Worm (Caenorhabditis elegans) whole organism, L3 larva: Measurements from ENCODE around the gene F11G11.15.
"Not testable (repeated sequence)": the region's sequence is repeated elsewhere in the genome, so short reads cannot be mapped to it uniquely, and the experiment has no call there.

ENCODE experiments used
- R02D3.7 ChIP-seq: fragments of 150-350 bp; optimal IDR thresholded peaks from 2 replicates; lab custom pipeline; 2014; ENCODE audit warnings: missing biosample characterization, missing genetic modification characterization
- ZK546.5 ChIP-seq: sonication (generic microtip); optimal IDR thresholded peaks from 2 replicates; lab custom pipeline; 2017; ENCODE audit warnings: missing biosample characterization, missing genetic modification characterization
- aly-2 ChIP-seq: fragments of 150-350 bp; optimal IDR thresholded peaks from 2 replicates; lab custom pipeline; 2014; ENCODE audit warnings: missing biosample characterization, missing genetic modification characterization
- ceh-16 ChIP-seq: sonication (generic microtip); optimal IDR thresholded peaks from 2 replicates; lab custom pipeline; 2017; ENCODE audit warnings: missing biosample characterization, missing genetic modification characterization
- ceh-28 ChIP-seq: fragments of 150-350 bp; optimal IDR thresholded peaks from 2 replicates; lab custom pipeline; 2014; ENCODE audit warnings: missing biosample characterization, missing genetic modification reagents, missing genetic modification characterization
- ceh-82 ChIP-seq: fragments of 150-350 bp; optimal IDR thresholded peaks from 2 replicates; lab custom pipeline; 2014; ENCODE audit warnings: missing biosample characterization, missing genetic modification characterization
- ceh-9 ChIP-seq: sonication (generic microtip); optimal IDR thresholded peaks from 2 replicates; lab custom pipeline; 2018; ENCODE audit warnings: missing biosample characterization, missing genetic modification characterization
- daf-12 ChIP-seq: fragments of 150-350 bp; optimal IDR thresholded peaks from 2 replicates; lab custom pipeline; 2014; ENCODE audit warnings: missing biosample characterization, missing genetic modification reagents, missing genetic modification characterization
- egl-5 ChIP-seq: fragments of 150-350 bp; optimal IDR thresholded peaks from 2 replicates; lab custom pipeline; 2017; ENCODE audit warnings: missing biosample characterization, missing genetic modification reagents, missing genetic modification characterization, inconsistent platforms
- elt-2 ChIP-seq: sonication (generic microtip); optimal IDR thresholded peaks from 2 replicates; lab custom pipeline; 2016; ENCODE audit warnings: missing genetic modification reagents, mild to moderate bottlenecking, missing genetic modification characterization, missing compliant biosample characterization
- elt-3 ChIP-seq, 3 experiments: fragments of 150-350 bp in 1 of 3; sonication (generic microtip) in 2 of 3; optimal IDR thresholded peaks; 2 replicates in 2 of 3; 4 replicates in 1 of 3; lab custom pipeline; 2014 to 2017; ENCODE audit warnings: missing biosample characterization in 3 of 3, missing genetic modification characterization in 3 of 3
- eor-1 ChIP-seq, 2 experiments: fragments of 150-350 bp; optimal IDR thresholded peaks; 2 replicates each; lab custom pipeline; 2014 to 2018; ENCODE audit warnings: missing biosample characterization in 2 of 2, missing genetic modification characterization in 2 of 2
- fkh-10 ChIP-seq: sonication (generic microtip); optimal IDR thresholded peaks from 2 replicates; lab custom pipeline; 2017; ENCODE audit warnings: missing biosample characterization, missing genetic modification reagents, missing genetic modification characterization
- hmg-11 ChIP-seq: sonication (generic microtip); optimal IDR thresholded peaks from 2 replicates; lab custom pipeline; 2016; ENCODE audit warnings: missing genetic modification characterization, missing compliant biosample characterization
- jun-1 ChIP-seq: fragments of 150-350 bp; optimal IDR thresholded peaks from 2 replicates; lab custom pipeline; 2014; ENCODE audit warnings: missing biosample characterization, missing genetic modification reagents, missing genetic modification characterization
- lin-15B ChIP-seq: fragments of 150-350 bp; optimal IDR thresholded peaks from 2 replicates; lab custom pipeline; 2014; ENCODE audit warnings: missing biosample characterization, missing genetic modification characterization
- lsy-12 ChIP-seq: sonication (generic microtip); optimal IDR thresholded peaks from 2 replicates; lab custom pipeline; 2016; ENCODE audit warnings: mild to moderate bottlenecking, missing genetic modification characterization, missing compliant biosample characterization
- mdl-1 ChIP-seq: fragments of 150-350 bp; optimal IDR thresholded peaks from 2 replicates; lab custom pipeline; 2014; ENCODE audit warnings: missing biosample characterization, missing genetic modification characterization
- nfya-1 ChIP-seq: sonication (generic microtip); optimal IDR thresholded peaks from 2 replicates; lab custom pipeline; 2017; ENCODE audit warnings: missing genetic modification characterization, mild to moderate bottlenecking, missing compliant biosample characterization, antibody characterized with exemption, moderate library complexity; ENCODE audit not compliant: insufficient read depth
- nhr-11 ChIP-seq: fragments of 150-350 bp; optimal IDR thresholded peaks from 2 replicates; lab custom pipeline; 2014; ENCODE audit warnings: missing biosample characterization, missing genetic modification characterization
- nhr-25 ChIP-seq: sonication (generic microtip); optimal IDR thresholded peaks from 2 replicates; lab custom pipeline; 2017; ENCODE audit warnings: missing biosample characterization, missing genetic modification characterization
- nhr-43 ChIP-seq: sonication (generic microtip); optimal IDR thresholded peaks from 2 replicates; lab custom pipeline; 2016; ENCODE audit warnings: mild to moderate bottlenecking, missing genetic modification characterization, missing compliant biosample characterization; ENCODE audit not compliant: poor library complexity, severe bottlenecking
- nhr-67 ChIP-seq: fragments of 150-350 bp; optimal IDR thresholded peaks from 2 replicates; lab custom pipeline; 2014; ENCODE audit warnings: missing biosample characterization, missing genetic modification characterization
- unc-39 ChIP-seq: sonication (generic microtip); optimal IDR thresholded peaks from 4 replicates; lab custom pipeline; 2017; ENCODE audit warnings: missing biosample characterization, missing genetic modification characterization
- unc-62 ChIP-seq: fragments of 150-350 bp; sonication (generic microtip); optimal IDR thresholded peaks from 4 replicates; lab custom pipeline; 2014; ENCODE audit warnings: missing biosample characterization, missing genetic modification reagents, missing genetic modification characterization
- zag-1 ChIP-seq: fragments of 150-350 bp; optimal IDR thresholded peaks from 2 replicates; lab custom pipeline; 2014; ENCODE audit warnings: missing biosample characterization, missing genetic modification characterization
- ztf-11 ChIP-seq: fragments of 150-350 bp; optimal IDR thresholded peaks from 2 replicates; lab custom pipeline; 2014; ENCODE audit warnings: missing biosample characterization, missing genetic modification characterization
- ztf-4 ChIP-seq: fragments of 150-350 bp; optimal IDR thresholded peaks from 2 replicates; lab custom pipeline; 2014; ENCODE audit warnings: missing biosample characterization, missing genetic modification characterization

Gene F11G11.15

DNA sequence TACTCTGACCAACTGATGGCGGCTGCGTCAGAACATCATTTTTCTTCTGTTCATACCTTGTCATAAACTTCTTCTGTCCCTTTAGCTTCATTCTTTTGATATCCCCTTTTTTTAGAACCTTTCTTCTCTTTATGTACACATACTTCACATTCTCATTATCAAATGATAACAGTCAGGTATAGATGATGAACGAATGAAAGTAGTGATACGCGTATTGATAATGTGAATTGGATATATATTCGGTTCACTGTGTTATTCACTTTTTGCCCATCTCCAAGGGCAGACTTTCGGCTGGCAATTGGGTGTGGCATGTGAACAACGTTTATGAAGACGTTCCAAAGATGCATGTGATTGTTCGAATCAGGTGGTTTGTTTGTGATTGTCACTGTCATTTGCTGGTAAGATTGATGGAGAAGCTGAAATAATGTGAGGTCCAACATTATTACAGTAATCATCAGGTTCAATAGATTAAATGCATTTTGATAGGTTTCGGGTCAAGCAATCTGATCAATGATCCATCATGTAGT, at the start of gene F11G11.15:
Gene F11G11.15 (plus strand): TSS at position 511 of the 527 bp plus-strand sequence.
- TF ChIP-seq nhr-43 (tag; lab: Kevin White, UChicago) (peak; percentile 25), nhr-25 (tag; lab: Kevin White, UChicago) (peak; percentile 79), elt-3 (tag; optimal IDR thresholded peaks at IDR 0.05; lab: Kevin White, UChicago) (peak in 1 of 3 experiments; percentile 42), lsy-12 (tag; lab: Kevin White, UChicago) (no peak)

DNA sequence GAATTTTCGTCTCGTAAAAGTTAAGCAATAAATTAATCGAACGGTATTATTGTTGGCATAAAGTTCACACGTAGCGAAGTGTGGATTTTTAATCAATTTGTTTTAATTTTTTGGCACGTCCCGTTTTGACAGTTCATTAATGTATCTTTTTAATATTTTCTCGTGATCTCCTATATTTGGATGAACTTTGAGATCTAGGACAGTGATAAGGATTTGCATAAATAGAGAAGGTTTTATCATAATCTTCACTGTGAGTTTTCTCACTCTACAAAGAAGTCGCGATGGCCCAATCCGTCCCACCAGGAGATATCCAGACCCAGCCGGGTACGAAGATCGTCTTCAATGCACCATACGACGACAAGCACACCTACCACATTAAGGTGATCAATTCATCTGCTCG, 49.5 kb upstream of the F11G11.15 start, which contains the start of the genes C33F10.8 and msp-40:
Gene C33F10.8 (minus strand): TSS at position 101 of the 400 bp plus-strand sequence.
Gene msp-40 (plus strand): TSS at position 282 of the 400 bp plus-strand sequence.
- not testable (repeated sequence) for TF ChIP-seq elt-2; nfya-1 (tag; lab: Kevin White, UChicago); nhr-43 (tag; lab: Kevin White, UChicago)

DNA sequence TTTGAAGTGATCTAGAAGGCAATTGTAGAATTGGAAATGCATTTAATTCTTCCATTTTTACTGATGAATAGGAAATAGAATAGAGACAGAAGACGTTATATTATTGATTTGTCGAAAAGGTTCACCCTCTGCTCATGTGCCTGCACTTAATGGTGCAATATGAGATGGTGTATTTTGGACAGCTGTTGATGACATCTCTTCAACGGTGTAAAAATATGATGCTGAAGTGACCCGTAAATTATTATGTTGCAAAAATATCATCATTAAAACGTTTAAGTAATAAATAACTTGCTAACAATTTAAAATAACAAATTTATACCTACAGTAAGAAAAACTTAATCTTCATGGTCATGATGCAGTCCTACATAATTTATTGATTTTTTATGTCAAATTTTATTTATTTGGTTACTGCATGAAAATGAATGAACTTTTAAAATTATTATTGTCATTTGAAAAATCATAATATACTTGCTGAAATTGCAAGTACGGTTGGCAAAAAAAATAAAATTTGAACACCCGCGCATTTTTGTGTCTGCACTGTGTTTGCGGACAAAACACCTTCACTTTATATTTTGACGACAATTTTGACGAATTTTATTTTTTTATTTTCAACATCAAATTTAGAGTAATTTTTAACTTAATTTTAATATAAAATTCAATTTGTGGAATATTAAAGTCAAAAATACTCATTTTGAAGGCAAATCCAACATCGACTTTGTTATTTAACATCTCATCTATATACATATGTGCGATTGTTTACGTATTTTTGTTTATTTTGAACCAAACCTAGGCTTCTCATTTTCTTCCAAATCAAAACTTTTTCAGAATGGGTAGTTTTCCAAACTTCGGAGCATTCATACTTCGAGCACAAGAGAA, 46.7 kb upstream of the F11G11.15 start, which contains the start of the genes fbxb-88 and tbck-1:
Gene fbxb-88 (minus strand): TSS at position 151 of the 876 bp plus-strand sequence.
Gene tbck-1 (plus strand): TSS at position 826 of the 876 bp plus-strand sequence.
- TF ChIP-seq jun-1 (tag; lab: Kevin White, UChicago): no peak
- no peak for TF ChIP-seq unc-39 (tag; lab: Kevin White, UChicago)
- TF ChIP-seq elt-2: no peak
- no peak for TF ChIP-seq nhr-67 (tag; lab: Kevin White, UChicago)
- TF ChIP-seq nfya-1 (tag; lab: Kevin White, UChicago): peak; percentile 63
- no peak for TF ChIP-seq ztf-4
- peak; percentile 5 for TF ChIP-seq ceh-28 (tag; lab: Kevin White, UChicago)
- no peak for TF ChIP-seq R02D3.7 (tag; lab: Kevin White, UChicago)
- no peak for TF ChIP-seq fkh-10 (GFP tag; lab: Kevin White, UChicago)
- TF ChIP-seq lin-15B (tag; lab: Kevin White, UChicago): peak; percentile 40
- no peak for TF ChIP-seq eor-1 (tag; optimal IDR thresholded peaks at IDR 0.05; lab: Kevin White, UChicago)
- no peak for TF ChIP-seq ceh-9 (tag; lab: Kevin White, UChicago)

DNA sequence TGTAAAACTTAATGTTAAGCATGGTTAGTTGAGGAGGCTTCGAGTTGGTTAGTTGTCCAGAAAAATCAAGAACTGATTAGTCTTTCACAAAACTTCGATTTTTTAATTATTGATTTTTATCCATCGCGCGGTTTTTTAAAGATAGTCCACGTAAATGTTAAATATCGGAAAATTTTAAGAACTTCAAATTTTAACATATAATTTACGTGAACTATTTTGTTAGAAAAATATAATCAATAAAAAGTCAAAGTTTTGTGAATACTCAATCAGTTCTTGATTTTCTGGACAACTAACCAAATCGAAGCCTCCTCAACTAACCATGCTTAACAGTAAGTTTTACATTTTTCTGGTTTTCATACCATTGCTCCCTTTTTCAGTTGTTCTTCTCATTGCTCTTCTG, 39.9 kb upstream of the F11G11.15 start, which contains the start of the genes C33F10.11 and C33F10.1:
Gene C33F10.11 (minus strand): TSS at position 101 of the 400 bp plus-strand sequence.
Gene C33F10.1 (plus strand): TSS at position 263 of the 400 bp plus-strand sequence.
- TF ChIP-seq zag-1 (tag; lab: Kevin White, UChicago) (no peak), elt-3 (tag; optimal IDR thresholded peaks at IDR 0.05; lab: Kevin White, UChicago) (no peak)

DNA sequence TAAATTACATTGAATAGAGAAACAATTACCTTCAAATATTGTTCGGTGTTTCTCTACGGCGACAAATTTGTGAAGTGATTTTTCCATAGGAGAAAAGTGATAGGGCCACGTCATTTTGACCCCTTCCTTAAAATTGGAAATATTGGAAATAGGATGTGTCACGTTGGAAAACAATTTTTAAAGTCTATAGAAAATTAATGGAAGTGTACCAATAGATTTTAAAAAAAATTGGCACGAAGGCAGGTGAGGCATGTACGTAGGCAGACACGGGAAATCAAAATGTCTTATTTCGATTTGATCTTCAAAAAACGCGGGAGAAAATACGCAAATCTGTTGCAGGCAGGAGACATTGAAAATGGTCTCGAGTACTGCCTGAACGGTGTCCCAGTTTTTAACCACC, 37.0 kb upstream of the F11G11.15 start, which contains the start of gene C33F10.12:
Gene C33F10.12 (minus strand): TSS at position 101 of the 400 bp plus-strand sequence.
- TF ChIP-seq ceh-9 (tag; lab: Kevin White, UChicago) (no peak), jun-1 (tag; lab: Kevin White, UChicago) (no peak), ceh-16 (tag; lab: Kevin White, UChicago) (no peak), ceh-82 (tag; lab: Kevin White, UChicago) (no peak), hmg-11 (tag; lab: Kevin White, UChicago) (no peak), nhr-67 (tag; lab: Kevin White, UChicago) (no peak), mdl-1 (no peak), ZK546.5 (tag; lab: Kevin White, UChicago) (no peak), fkh-10 (GFP tag; lab: Kevin White, UChicago) (no peak), nhr-11 (no peak), unc-62 (GFP tag; lab: Kevin White, UChicago) (no peak), unc-39 (tag; lab: Kevin White, UChicago) (no peak), R02D3.7 (tag; lab: Kevin White, UChicago) (no peak), ztf-11 (tag; lab: Kevin White, UChicago) (no peak), egl-5 (no peak), nhr-43 (tag; lab: Kevin White, UChicago) (no peak), daf-12 (tag; lab: Kevin White, UChicago) (no peak), nhr-25 (tag; lab: Kevin White, UChicago) (no peak), aly-2 (tag; lab: Kevin White, UChicago) (no peak)
